Worm (Caenorhabditis elegans) whole organism, L2 larva: ENCODE data around the gene yars-2.
A peak's percentile ranks its signal among the peaks of the same experiment; 100 is the strongest.
"Not testable (repeated sequence)": the region's sequence is repeated elsewhere in the genome, so short reads cannot be mapped to it uniquely, and the experiment has no call there.

Experiments
- C34F6.9 ChIP-seq: fragments of 150-350 bp; optimal IDR thresholded peaks from 2 replicates; lab custom pipeline; 2014; ENCODE audit warnings: missing biosample characterization, missing genetic modification characterization
- F13H6.1 ChIP-seq: sonication (generic microtip); optimal IDR thresholded peaks from 2 replicates; lab custom pipeline; 2016; ENCODE audit warnings: missing genetic modification characterization, missing compliant biosample characterization
- Y55F3AM.14 ChIP-seq: fragments of 200-800 bp; sonication (Bioruptor generic); optimal IDR thresholded peaks from 2 replicates; lab custom pipeline; 2018; ENCODE audit warnings: mild to moderate bottlenecking, missing genetic modification characterization, missing compliant biosample characterization
- ZK546.5 ChIP-seq: sonication (generic microtip); optimal IDR thresholded peaks from 2 replicates; lab custom pipeline; 2017; ENCODE audit warnings: missing biosample characterization, missing genetic modification characterization
- blmp-1 ChIP-seq: sonication (generic microtip); optimal IDR thresholded peaks from 2 replicates; lab custom pipeline; 2017; ENCODE audit warnings: missing genetic modification characterization, mild to moderate bottlenecking, missing compliant biosample characterization, antibody characterized with exemption, moderate library complexity; ENCODE audit not compliant: insufficient read depth
- ceh-82 ChIP-seq: fragments of 150-350 bp; optimal IDR thresholded peaks from 2 replicates; lab custom pipeline; 2014; ENCODE audit warnings: missing biosample characterization, missing genetic modification characterization
- crh-2 ChIP-seq: sonication (generic microtip); optimal IDR thresholded peaks from 2 replicates; lab custom pipeline; 2017; ENCODE audit warnings: missing biosample characterization, missing genetic modification characterization
- egl-27 ChIP-seq: sonication (generic microtip); optimal IDR thresholded peaks from 3 replicates; lab custom pipeline; 2017; ENCODE audit warnings: missing biosample characterization, missing genetic modification reagents, missing genetic modification characterization
- fos-1 ChIP-seq: fragments of 150-350 bp; optimal IDR thresholded peaks from 2 replicates; lab custom pipeline; 2014; ENCODE audit warnings: missing biosample characterization, missing genetic modification characterization
- lin-11 ChIP-seq: fragments of 150-350 bp; sonication (generic microtip); optimal IDR thresholded peaks from 2 replicates; lab custom pipeline; 2014; ENCODE audit warnings: missing biosample characterization, missing genetic modification characterization, inconsistent platforms, mixed read lengths
- lin-13 ChIP-seq: fragments of 150-350 bp; optimal IDR thresholded peaks from 2 replicates; lab custom pipeline; 2014; ENCODE audit warnings: missing biosample characterization, missing genetic modification reagents, missing genetic modification characterization
- lin-39 ChIP-seq: fragments of 150-350 bp; optimal IDR thresholded peaks from 2 replicates; lab custom pipeline; 2014; ENCODE audit warnings: missing biosample characterization, missing genetic modification reagents, missing genetic modification characterization
- lsy-2 ChIP-seq, 2 experiments: fragments of 150-350 bp in 1 of 2; sonication (generic microtip) in 1 of 2; optimal IDR thresholded peaks; 2 replicates each; lab custom pipeline; 2014 to 2017; ENCODE audit warnings: missing biosample characterization in 2 of 2, missing genetic modification characterization in 2 of 2
- mab-5 ChIP-seq: fragments of 150-350 bp; optimal IDR thresholded peaks from 2 replicates; lab custom pipeline; 2014; ENCODE audit warnings: missing biosample characterization, missing genetic modification characterization
- mbf-1 ChIP-seq: sonication (generic microtip); optimal IDR thresholded peaks from 2 replicates; lab custom pipeline; 2017; ENCODE audit warnings: missing biosample characterization, missing genetic modification characterization
- mdl-1 ChIP-seq, 2 experiments: fragments of 150-350 bp in 1 of 2; sonication (generic microtip) in 1 of 2; optimal IDR thresholded peaks; 2 replicates each; lab custom pipeline; 2017; ENCODE audit warnings: missing biosample characterization in 2 of 2, missing genetic modification characterization in 2 of 2
- nhr-12 ChIP-seq: fragments of 150-350 bp; optimal IDR thresholded peaks from 2 replicates; lab custom pipeline; 2014; ENCODE audit warnings: missing biosample characterization, missing genetic modification characterization
- nhr-129 ChIP-seq: fragments of 150-350 bp; optimal IDR thresholded peaks from 2 replicates; lab custom pipeline; 2014; ENCODE audit warnings: missing biosample characterization, missing genetic modification characterization
- nhr-21 ChIP-seq: fragments of 150-350 bp; optimal IDR thresholded peaks from 2 replicates; lab custom pipeline; 2014; ENCODE audit warnings: missing biosample characterization, missing genetic modification characterization
- nhr-23 ChIP-seq: fragments of 150-350 bp; optimal IDR thresholded peaks from 2 replicates; lab custom pipeline; 2014; ENCODE audit warnings: missing biosample characterization, missing genetic modification reagents, missing genetic modification characterization
- nhr-25 ChIP-seq: fragments of 150-350 bp; sonication (generic microtip); optimal IDR thresholded peaks from 3 replicates; lab custom pipeline; 2014; ENCODE audit warnings: missing biosample characterization, missing genetic modification characterization
- nhr-77 ChIP-seq: fragments of 150-350 bp; optimal IDR thresholded peaks from 2 replicates; lab custom pipeline; 2014; ENCODE audit warnings: missing biosample characterization, missing genetic modification characterization
- peb-1 ChIP-seq: fragments of 150-350 bp; optimal IDR thresholded peaks from 2 replicates; lab custom pipeline; 2014; ENCODE audit warnings: missing biosample characterization, missing genetic modification characterization
- sem-4 ChIP-seq: fragments of 150-350 bp; optimal IDR thresholded peaks from 2 replicates; lab custom pipeline; 2014; ENCODE audit warnings: missing biosample characterization, missing genetic modification reagents, missing genetic modification characterization
- skn-1 ChIP-seq: sonication (generic microtip); optimal IDR thresholded peaks from 2 replicates; lab custom pipeline; 2017; ENCODE audit warnings: missing biosample characterization, missing genetic modification characterization
- sma-3 ChIP-seq: sonication (generic microtip); optimal IDR thresholded peaks from 2 replicates; lab custom pipeline; 2016; ENCODE audit warnings: missing genetic modification reagents, missing genetic modification characterization, missing compliant biosample characterization
- sma-9 ChIP-seq, 2 experiments: fragments of 150-350 bp in 1 of 2; sonication (generic microtip) in 1 of 2; optimal IDR thresholded peaks; 2 replicates each; lab custom pipeline; 2014 to 2016; ENCODE audit warnings: missing genetic modification characterization in 2 of 2, mild to moderate bottlenecking in 1 of 2, missing biosample characterization in 1 of 2, missing compliant biosample characterization in 1 of 2, missing genetic modification reagents in 1 of 2, moderate library complexity in 1 of 2
- snpc-4 ChIP-seq: fragments of 150-350 bp; optimal IDR thresholded peaks from 2 replicates; lab custom pipeline; 2014; ENCODE audit warnings: missing biosample characterization, missing genetic modification characterization
- unc-39 ChIP-seq: fragments of 150-350 bp; optimal IDR thresholded peaks from 2 replicates; lab custom pipeline; 2014; ENCODE audit warnings: missing biosample characterization, missing genetic modification characterization
- unc-55 ChIP-seq: fragments of 150-350 bp; sonication (generic microtip); optimal IDR thresholded peaks from 3 replicates; lab custom pipeline; 2014; ENCODE audit warnings: missing biosample characterization, missing genetic modification reagents, missing genetic modification characterization
- unc-62 ChIP-seq: fragments of 150-350 bp; optimal IDR thresholded peaks from 2 replicates; lab custom pipeline; 2014; ENCODE audit warnings: missing biosample characterization, missing genetic modification reagents, missing genetic modification characterization
- zag-1 ChIP-seq: fragments of 150-350 bp; optimal IDR thresholded peaks from 2 replicates; lab custom pipeline; 2014; ENCODE audit warnings: missing biosample characterization, missing genetic modification characterization
- ztf-1 ChIP-seq: fragments of 200-800 bp; sonication (Bioruptor generic); conservative IDR thresholded peaks from 2 replicates; pipeline ENCODE4 v1.3.6; 2022; ENCODE audit warnings: missing genetic modification characterization, missing compliant biosample characterization
- ztf-11 ChIP-seq: sonication (generic microtip); optimal IDR thresholded peaks from 2 replicates; lab custom pipeline; 2017; ENCODE audit warnings: missing biosample characterization, missing genetic modification characterization
- ztf-4 ChIP-seq: fragments of 150-350 bp; optimal IDR thresholded peaks from 2 replicates; lab custom pipeline; 2014; ENCODE audit warnings: missing biosample characterization, missing genetic modification characterization

The yars-2 gene

DNA sequence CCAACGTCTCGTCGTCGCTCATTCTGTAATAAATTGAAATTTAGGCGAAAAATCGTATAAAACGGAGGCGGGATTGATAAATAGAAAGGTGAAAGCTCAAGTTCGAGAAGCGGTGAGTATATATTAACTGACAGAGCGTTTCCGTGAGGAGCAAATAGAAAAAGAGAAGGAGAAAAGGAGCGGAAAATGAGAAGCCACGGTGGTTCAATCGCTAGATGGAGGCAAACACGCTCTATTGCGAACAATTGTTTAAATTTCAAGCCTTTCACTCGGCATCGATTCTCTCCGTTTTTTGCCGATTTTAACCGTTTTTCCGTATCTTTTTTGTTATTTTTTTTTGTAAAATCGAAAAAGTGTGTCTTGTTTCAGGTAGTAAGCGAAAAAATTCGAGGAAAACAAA, 3.4 kb upstream of the yars-2 start, which contains the start of gene miro-1:
Gene miro-1 (minus strand): TSS at position 23 of the 400 bp plus-strand sequence.
- TF ChIP-seq unc-55 (GFP tag; lab: Kevin White, UChicago); nhr-23 (tag; lab: Kevin White, UChicago); C34F6.9 (tag; lab: Kevin White, UChicago): not testable (repeated sequence)

DNA sequence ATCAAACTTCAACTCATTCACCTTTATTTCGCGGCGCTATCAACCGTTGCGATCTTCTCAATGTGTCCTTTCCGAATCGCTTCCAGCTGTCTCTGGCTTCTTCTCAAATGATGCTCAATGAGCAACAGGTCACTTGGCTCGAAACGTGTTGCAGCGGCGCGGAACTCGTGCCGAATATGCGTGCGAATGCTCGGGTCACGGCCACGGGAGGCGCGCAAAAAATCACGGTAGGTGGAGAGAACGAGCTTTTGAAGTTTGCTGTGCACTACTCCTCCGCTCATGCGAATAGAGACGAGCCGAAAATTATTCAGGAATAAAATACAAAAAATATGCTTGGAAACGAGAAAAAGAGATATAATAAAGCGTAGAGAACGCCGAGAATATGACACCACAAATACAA, 2.0 kb downstream of the yars-2 start, which contains the start of gene cif-1:
Gene cif-1 (minus strand): TSS at position 297 of the 400 bp plus-strand sequence.
- TF ChIP-seq lin-13 = no peak
- TF ChIP-seq ztf-1 = no peak
- no peak for TF ChIP-seq sma-9 (GFP tag; optimal IDR thresholded peaks at IDR 0.05; lab: Kevin White, UChicago)
- no peak for TF ChIP-seq sma-9 (tag; optimal IDR thresholded peaks at IDR 0.05; lab: Kevin White, UChicago)
- TF ChIP-seq sem-4 (tag; lab: Kevin White, UChicago) = no peak
- TF ChIP-seq peb-1 (tag; lab: Kevin White, UChicago) = no peak
- TF ChIP-seq ZK546.5 (tag; lab: Kevin White, UChicago) = no peak
- TF ChIP-seq blmp-1 (tag; lab: Kevin White, UChicago) = no peak
- TF ChIP-seq egl-27 (tag; lab: Kevin White, UChicago) = no peak
- TF ChIP-seq ztf-11 (tag; lab: Kevin White, UChicago) = no peak
- no peak for TF ChIP-seq snpc-4

DNA sequence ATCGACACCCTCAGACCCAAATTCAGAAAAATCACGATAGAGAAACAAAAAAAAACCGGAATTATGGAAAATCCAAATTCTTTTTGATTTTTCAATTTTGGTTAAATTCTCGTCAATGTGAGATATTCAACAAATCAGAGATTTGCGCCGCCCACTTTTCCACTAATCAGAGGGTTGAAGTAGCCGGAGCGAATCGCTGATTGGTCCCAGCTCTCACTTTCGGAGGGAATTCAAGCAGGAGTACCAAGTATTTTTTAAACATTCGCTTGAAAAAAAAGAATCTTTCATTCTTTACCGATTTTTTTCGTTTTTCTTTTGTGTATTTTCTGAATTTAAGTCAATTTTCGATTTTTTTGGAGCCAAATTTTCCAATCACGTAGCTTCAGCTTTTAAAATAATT, 6.5 kb downstream of the yars-2 start:
- TF ChIP-seq skn-1 (tag; lab: Kevin White, UChicago) (no peak), lin-13 (no peak), sma-9 (GFP tag; optimal IDR thresholded peaks at IDR 0.05; lab: Kevin White, UChicago) (no peak), sma-9 (tag; optimal IDR thresholded peaks at IDR 0.05; lab: Kevin White, UChicago) (no peak), lsy-2 (tag; optimal IDR thresholded peaks at IDR 0.05; lab: Kevin White, UChicago) (no peak), fos-1 (tag; lab: Kevin White, UChicago) (no peak), lin-11 (tag; lab: Kevin White, UChicago) (no peak), snpc-4 (no peak), unc-55 (GFP tag; lab: Kevin White, UChicago) (no peak), nhr-21 (tag; lab: Kevin White, UChicago) (no peak), ceh-82 (tag; lab: Kevin White, UChicago) (no peak), ztf-11 (tag; lab: Kevin White, UChicago) (no peak), sem-4 (tag; lab: Kevin White, UChicago) (no peak), nhr-77 (no peak)

DNA sequence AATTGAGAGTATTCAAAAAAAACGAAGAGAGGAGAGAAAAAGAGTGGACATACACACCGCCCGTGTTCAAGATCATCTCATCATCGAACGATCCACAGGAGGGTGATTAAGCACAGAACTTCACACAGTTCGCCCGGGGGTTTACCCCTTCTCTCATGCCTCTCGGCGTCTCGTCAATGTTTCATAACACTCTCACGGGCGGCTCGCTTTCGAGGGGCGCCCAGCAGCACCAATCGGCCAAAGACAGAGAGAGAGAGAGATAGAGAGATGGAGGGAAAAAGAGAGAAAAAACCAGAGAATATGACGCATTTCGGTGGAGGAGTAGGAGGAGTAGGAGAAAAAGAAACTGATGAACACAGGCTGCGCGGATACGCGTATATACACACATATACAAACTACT, 7.2 kb downstream of the yars-2 start:
- TF ChIP-seq skn-1 (tag; lab: Kevin White, UChicago) (no peak), nhr-25 (tag; lab: Kevin White, UChicago) (peak; percentile 24), unc-62 (GFP tag; lab: Kevin White, UChicago) (no peak), nhr-129 (tag; lab: Kevin White, UChicago) (peak; percentile 76), mdl-1 (tag; optimal IDR thresholded peaks at IDR 0.05; lab: Kevin White, UChicago) (no peak), ztf-4 (tag; lab: Kevin White, UChicago) (peak; percentile 15), nhr-21 (tag; lab: Kevin White, UChicago) (peak; percentile 0), nhr-12 (tag; lab: Kevin White, UChicago) (no peak), ZK546.5 (tag; lab: Kevin White, UChicago) (no peak), lin-39 (no peak), sem-4 (tag; lab: Kevin White, UChicago) (no peak), Y55F3AM.14 (GFP tag; lab: Kevin White, UChicago) (peak; percentile 10), fos-1 (tag; lab: Kevin White, UChicago) (peak; percentile 91), nhr-23 (tag; lab: Kevin White, UChicago) (no peak), mab-5 (tag; lab: Kevin White, UChicago) (no peak), mbf-1 (no peak), lin-11 (tag; lab: Kevin White, UChicago) (peak; percentile 8), lin-13 (peak; percentile 39), lsy-2 (tag; optimal IDR thresholded peaks at IDR 0.05; lab: Kevin White, UChicago) (peak; percentile 40 to 68), sma-3 (GFP tag; lab: Kevin White, UChicago) (peak; percentile 74), unc-55 (GFP tag; lab: Kevin White, UChicago) (peak; percentile 60), F13H6.1 (tag; lab: Kevin White, UChicago) (peak; percentile 75), sma-9 (GFP tag; optimal IDR thresholded peaks at IDR 0.05; lab: Kevin White, UChicago) (peak; percentile 68), sma-9 (tag; optimal IDR thresholded peaks at IDR 0.05; lab: Kevin White, UChicago) (no peak), crh-2 (tag; lab: Kevin White, UChicago) (peak; percentile 37), zag-1 (tag; lab: Kevin White, UChicago) (peak; percentile 40), unc-39 (tag; lab: Kevin White, UChicago) (no peak), ceh-82 (tag; lab: Kevin White, UChicago) (no peak), C34F6.9 (tag; lab: Kevin White, UChicago) (peak; percentile 60), snpc-4 (no peak)
